Worm (Caenorhabditis elegans) whole organism, L4 larva: ENCODE measurements around the gene gdi-1.

Source experiments
- F10B5.3 ChIP-seq: sonication (generic microtip); optimal IDR thresholded peaks from 2 replicates; lab custom pipeline; 2016; ENCODE audit warnings: mild to moderate bottlenecking, missing genetic modification characterization, missing compliant biosample characterization
- F44E2.7 ChIP-seq: fragments of 200-800 bp; sonication (Bioruptor generic); IDR thresholded peaks from 2 replicates; pipeline ENCODE4 v2.1.2; 2022; ENCODE audit warnings: missing genetic modification characterization, missing compliant biosample characterization
- R02D3.7 ChIP-seq: fragments of 150-350 bp; sonication (generic microtip); optimal IDR thresholded peaks from 3 replicates; lab custom pipeline; 2014; ENCODE audit warnings: missing biosample characterization, missing genetic modification characterization
- T20F7.1 ChIP-seq: fragments of 200-800 bp; sonication (Bioruptor generic); optimal IDR thresholded peaks from 2 replicates; lab custom pipeline; 2018; ENCODE audit warnings: mild to moderate bottlenecking, missing genetic modification characterization, missing compliant biosample characterization
- Y5F2A.4 ChIP-seq: fragments of 200-800 bp; sonication (Bioruptor generic); optimal IDR thresholded peaks from 2 replicates; lab custom pipeline; 2018; ENCODE audit warnings: mild to moderate bottlenecking, missing genetic modification characterization, missing compliant biosample characterization
- aly-2 ChIP-seq: sonication (generic microtip); optimal IDR thresholded peaks from 2 replicates; lab custom pipeline; 2018; ENCODE audit warnings: missing biosample characterization, missing genetic modification characterization
- ama-1 ChIP-seq: fragments of 150-350 bp; optimal IDR thresholded peaks from 2 replicates; lab custom pipeline; 2014; ENCODE audit warnings: inconsistent platforms, mixed read lengths
- attf-4 ChIP-seq: sonication (generic microtip); optimal IDR thresholded peaks from 3 replicates; lab custom pipeline; 2017; ENCODE audit warnings: missing biosample characterization, missing genetic modification characterization
- ceh-28 ChIP-seq: fragments of 150-350 bp; optimal IDR thresholded peaks from 2 replicates; lab custom pipeline; 2014; ENCODE audit warnings: missing biosample characterization, missing genetic modification reagents, missing genetic modification characterization
- ces-1 ChIP-seq: fragments of 150-350 bp; sonication (generic microtip); optimal IDR thresholded peaks from 4 replicates; lab custom pipeline; 2014; ENCODE audit warnings: missing biosample characterization, missing genetic modification reagents, missing genetic modification characterization
- cey-2 ChIP-seq: sonication (generic microtip); optimal IDR thresholded peaks from 3 replicates; lab custom pipeline; 2017; ENCODE audit warnings: missing genetic modification characterization, mild to moderate bottlenecking, missing compliant biosample characterization, antibody characterized with exemption, borderline replicate concordance; ENCODE audit not compliant: insufficient read depth
- daf-12 ChIP-seq: fragments of 150-350 bp; optimal IDR thresholded peaks from 2 replicates; lab custom pipeline; 2014; ENCODE audit warnings: missing biosample characterization, missing genetic modification reagents, missing genetic modification characterization
- daf-16 ChIP-seq, 3 experiments: sonication (generic microtip); optimal IDR thresholded peaks; 2 replicates each; lab custom pipeline; 2016 to 2017; ENCODE audit warnings: missing genetic modification characterization in 3 of 3, missing genetic modification reagents in 3 of 3, mild to moderate bottlenecking in 2 of 3, missing compliant biosample characterization in 2 of 3, missing biosample characterization in 1 of 3, moderate library complexity in 1 of 3
- daf-8 ChIP-seq: fragments of 200-800 bp; sonication (Bioruptor generic); IDR thresholded peaks from 2 replicates; pipeline ENCODE4 v1.3.6; 2022; ENCODE audit warnings: missing genetic modification characterization, missing compliant biosample characterization
- dmd-6 ChIP-seq: fragments of 200-800 bp; sonication (Bioruptor generic); IDR thresholded peaks from 2 replicates; pipeline ENCODE4 v1.3.6; 2022; ENCODE audit warnings: missing genetic modification reagents, missing genetic modification characterization, missing compliant biosample characterization
- dmd-8 ChIP-seq: fragments of 200-800 bp; sonication (Bioruptor generic); IDR thresholded peaks from 2 replicates; pipeline ENCODE4 v1.3.6; 2022; ENCODE audit warnings: missing genetic modification characterization, missing compliant biosample characterization
- duxl-1 ChIP-seq: sonication (generic microtip); optimal IDR thresholded peaks from 2 replicates; lab custom pipeline; 2016; ENCODE audit warnings: mild to moderate bottlenecking, missing genetic modification characterization, moderate library complexity, missing compliant biosample characterization; ENCODE audit not compliant: poor library complexity
- hlh-11 ChIP-seq: fragments of 200-800 bp; sonication (Bioruptor generic); optimal IDR thresholded peaks from 2 replicates; lab custom pipeline; 2018; ENCODE audit warnings: mild to moderate bottlenecking, missing genetic modification characterization, missing compliant biosample characterization
- hmg-1.1 ChIP-seq: fragments of 200-800 bp; sonication (Bioruptor generic); IDR thresholded peaks from 2 replicates; pipeline ENCODE4 v1.3.6; 2022; ENCODE audit warnings: missing genetic modification reagents, missing genetic modification characterization, missing compliant biosample characterization
- lin-1 ChIP-seq: fragments of 200-800 bp; sonication (Bioruptor generic); IDR thresholded peaks from 2 replicates; pipeline ENCODE4 v1.3.6; 2022; ENCODE audit warnings: missing genetic modification reagents, missing genetic modification characterization, missing compliant biosample characterization
- lin-13 ChIP-seq: fragments of 150-350 bp; optimal IDR thresholded peaks from 2 replicates; lab custom pipeline; 2014; ENCODE audit warnings: missing biosample characterization, missing genetic modification reagents, missing genetic modification characterization
- lin-15B ChIP-seq: fragments of 150-350 bp; sonication (generic microtip); optimal IDR thresholded peaks from 3 replicates; lab custom pipeline; 2014; ENCODE audit warnings: missing biosample characterization, missing genetic modification characterization
- lin-29 ChIP-seq: fragments of 200-800 bp; sonication (Bioruptor generic); IDR thresholded peaks from 2 replicates; pipeline ENCODE4 v1.3.6; 2022; ENCODE audit warnings: missing genetic modification reagents, missing genetic modification characterization, missing compliant biosample characterization
- lin-39 ChIP-seq: fragments of 150-350 bp; optimal IDR thresholded peaks from 2 replicates; lab custom pipeline; 2014; ENCODE audit warnings: missing biosample characterization, missing genetic modification reagents, missing genetic modification characterization
- lir-3 ChIP-seq: sonication (generic microtip); optimal IDR thresholded peaks from 2 replicates; lab custom pipeline; 2016; ENCODE audit warnings: mild to moderate bottlenecking, missing genetic modification characterization, missing compliant biosample characterization
- madf-5 ChIP-seq, 2 experiments: fragments of 200-800 bp; sonication (Bioruptor generic); IDR thresholded peaks; 2 replicates each; pipeline ENCODE4 v1.3.6; 2022; ENCODE audit warnings: missing compliant biosample characterization in 2 of 2, missing genetic modification characterization in 2 of 2
- mdt-29 ChIP-seq: fragments of 200-800 bp; sonication (Bioruptor generic); IDR thresholded peaks from 2 replicates; pipeline ENCODE4 v1.3.6; 2022; ENCODE audit warnings: missing genetic modification reagents, missing genetic modification characterization, missing compliant biosample characterization
- mep-1 ChIP-seq: fragments of 150-350 bp; sonication (generic microtip); optimal IDR thresholded peaks from 3 replicates; lab custom pipeline; 2014; ENCODE audit warnings: missing biosample characterization, missing genetic modification characterization
- mxl-2 ChIP-seq: fragments of 200-800 bp; sonication (Bioruptor generic); conservative IDR thresholded peaks from 2 replicates; pipeline ENCODE4 v1.3.6; 2022; ENCODE audit warnings: missing genetic modification reagents, missing genetic modification characterization, missing compliant biosample characterization
- mxl-3 ChIP-seq: fragments of 200-800 bp; sonication (Bioruptor generic); optimal IDR thresholded peaks from 2 replicates; lab custom pipeline; 2018; ENCODE audit warnings: mild to moderate bottlenecking, missing genetic modification characterization, missing compliant biosample characterization
- nhr-10 ChIP-seq: fragments of 150-350 bp; optimal IDR thresholded peaks from 2 replicates; lab custom pipeline; 2014; ENCODE audit warnings: missing biosample characterization, missing genetic modification characterization
- nhr-111 ChIP-seq: fragments of 200-800 bp; sonication (Bioruptor generic); optimal IDR thresholded peaks from 2 replicates; lab custom pipeline; 2018; ENCODE audit warnings: mild to moderate bottlenecking, missing genetic modification characterization, missing compliant biosample characterization
- nhr-25 ChIP-seq: sonication (generic microtip); optimal IDR thresholded peaks from 2 replicates; lab custom pipeline; 2017; ENCODE audit warnings: missing genetic modification characterization, mild to moderate bottlenecking, missing compliant biosample characterization, antibody characterized with exemption, moderate library complexity, borderline replicate concordance; ENCODE audit not compliant: insufficient read depth
- nhr-42 ChIP-seq: fragments of 200-800 bp; sonication (Bioruptor generic); IDR thresholded peaks from 2 replicates; pipeline ENCODE4 v1.3.6; 2022; ENCODE audit warnings: missing genetic modification characterization, missing compliant biosample characterization
- nhr-48 ChIP-seq: sonication (generic microtip); optimal IDR thresholded peaks from 2 replicates; lab custom pipeline; 2016; ENCODE audit warnings: mild to moderate bottlenecking, missing genetic modification characterization, missing compliant biosample characterization
- nhr-76 ChIP-seq: fragments of 150-350 bp; optimal IDR thresholded peaks from 2 replicates; lab custom pipeline; 2014; ENCODE audit warnings: missing biosample characterization, missing genetic modification characterization
- nhr-77 ChIP-seq: fragments of 150-350 bp; optimal IDR thresholded peaks from 2 replicates; lab custom pipeline; 2014; ENCODE audit warnings: missing biosample characterization, missing genetic modification characterization
- pha-4 ChIP-seq, 2 experiments: fragments of 150-350 bp in 1 of 2; fragments of 200-800 bp in 1 of 2; sonication (Bioruptor generic) in 1 of 2; IDR thresholded peaks in 1 of 2; optimal IDR thresholded peaks in 1 of 2; 2 replicates each; pipeline versions ENCODE4 v1.3.6 to Lab custom; 2014 to 2022; ENCODE audit warnings: missing genetic modification characterization in 2 of 2, missing genetic modification reagents in 2 of 2, missing biosample characterization in 1 of 2, missing compliant biosample characterization in 1 of 2
- php-3 ChIP-seq: fragments of 200-800 bp; sonication (Bioruptor generic); IDR thresholded peaks from 2 replicates; pipeline ENCODE4 v1.3.6; 2022; ENCODE audit warnings: missing genetic modification reagents, missing genetic modification characterization, missing compliant biosample characterization
- pqm-1 ChIP-seq: sonication (generic microtip); optimal IDR thresholded peaks from 2 replicates; lab custom pipeline; 2017; ENCODE audit warnings: missing biosample characterization, missing genetic modification characterization
- sdz-12 ChIP-seq: fragments of 200-800 bp; sonication (Bioruptor generic); optimal IDR thresholded peaks from 2 replicates; lab custom pipeline; 2018; ENCODE audit warnings: mild to moderate bottlenecking, missing genetic modification characterization, missing compliant biosample characterization
- snpc-1.2 ChIP-seq: fragments of 200-800 bp; sonication (Bioruptor generic); IDR thresholded peaks from 2 replicates; pipeline ENCODE4 v1.3.6; 2022; ENCODE audit warnings: missing genetic modification reagents, missing genetic modification characterization, missing compliant biosample characterization
- snpc-4 ChIP-seq: fragments of 150-350 bp; optimal IDR thresholded peaks from 2 replicates; lab custom pipeline; 2014; ENCODE audit warnings: missing biosample characterization, missing genetic modification characterization
- tra-1 ChIP-seq: fragments of 200-800 bp; sonication (Bioruptor generic); IDR thresholded peaks from 2 replicates; pipeline ENCODE4 v1.3.6; 2022; ENCODE audit warnings: missing genetic modification reagents, missing genetic modification characterization, missing compliant biosample characterization
- unc-130 ChIP-seq: sonication (generic microtip); optimal IDR thresholded peaks from 2 replicates; lab custom pipeline; 2016; ENCODE audit warnings: missing genetic modification reagents, missing genetic modification characterization, missing compliant biosample characterization
- unc-62 ChIP-seq, 3 experiments: fragments of 150-350 bp in 1 of 3; sonication (generic microtip); optimal IDR thresholded peaks in 2 of 3; peaks in 1 of 3; 1 replicate in 1 of 3; 2 replicates in 2 of 3; lab custom pipeline; 2014 to 2017; ENCODE audit warnings: missing biosample characterization in 3 of 3, missing genetic modification characterization in 3 of 3, missing genetic modification reagents in 3 of 3, missing genotype in 1 of 3
- zag-1 ChIP-seq: fragments of 150-350 bp; optimal IDR thresholded peaks from 2 replicates; lab custom pipeline; 2014; ENCODE audit warnings: missing biosample characterization, missing genetic modification characterization
- zfp-3 ChIP-seq: fragments of 200-800 bp; sonication (Bioruptor generic); conservative IDR thresholded peaks from 2 replicates; pipeline ENCODE4 v1.3.6; 2022; ENCODE audit warnings: missing genetic modification reagents, missing genetic modification characterization, missing compliant biosample characterization
- zip-11 ChIP-seq: fragments of 200-800 bp; sonication (Bioruptor generic); IDR thresholded peaks from 2 replicates; pipeline ENCODE4 v1.3.6; 2022; ENCODE audit warnings: missing genetic modification characterization, missing compliant biosample characterization
- ztf-11 ChIP-seq: fragments of 150-350 bp; optimal IDR thresholded peaks from 2 replicates; lab custom pipeline; 2014; ENCODE audit warnings: missing biosample characterization, missing genetic modification characterization
- ztf-7 ChIP-seq: fragments of 150-350 bp; optimal IDR thresholded peaks from 2 replicates; lab custom pipeline; 2014; ENCODE audit warnings: missing biosample characterization, missing genetic modification characterization

gdi-1 gene

ce11 chrIV:14797354-14797753 is 4.7 kb upstream of the gdi-1 start, which contains the start of the genes Y57G11C.1147 and nuo-3:
TSS of gene Y57G11C.1147 (minus strand) at chrIV:14797514.
TSS of gene nuo-3 (minus strand) at chrIV:14797544.
- no peak for TF ChIP-seq F44E2.7 (GFP tag; lab: Robert Waterston, UW)
- TF ChIP-seq R02D3.7 (tag; lab: Kevin White, UChicago), result peak; percentile 48
- no peak for TF ChIP-seq lin-15B
- no peak for TF ChIP-seq unc-62 (GFP tag; optimal IDR thresholded peaks at IDR 0.05 in 1 of 2; lab: Kevin White, UChicago)
- TF ChIP-seq unc-62 (tag; optimal IDR thresholded peaks at IDR 0.05; lab: Kevin White, UChicago), result no peak
- no peak for TF ChIP-seq ztf-7
- no peak for TF ChIP-seq snpc-4 (tag; lab: Kevin White, UChicago)
- TF ChIP-seq T20F7.1, result no peak
- peak; percentile 23 for TF ChIP-seq mxl-3 (GFP tag; lab: Kevin White, UChicago)
- no peak for TF ChIP-seq lin-13 (GFP tag; lab: Kevin White, UChicago)
- TF ChIP-seq hlh-11 (tag; lab: Kevin White, UChicago), result no peak
- no peak for TF ChIP-seq lin-1 (GFP tag; lab: Robert Waterston, UW)
- no peak for TF ChIP-seq daf-12
- TF ChIP-seq daf-16 (GFP tag; optimal IDR thresholded peaks at IDR 0.05; lab: Kevin White, UChicago), result no peak
- TF ChIP-seq daf-16 (tag; optimal IDR thresholded peaks at IDR 0.05; lab: Kevin White, UChicago), result peak; percentile 15
- TF ChIP-seq ceh-28 (tag; lab: Kevin White, UChicago), result no peak
- TF ChIP-seq ama-1, result peak; percentile 32
- no peak for TF ChIP-seq Y5F2A.4
- TF ChIP-seq cey-2 (tag; lab: Kevin White, UChicago), result no peak
- TF ChIP-seq duxl-1, result no peak
- TF ChIP-seq zip-11 (GFP tag; lab: Robert Waterston, UW), result no peak
- no peak for TF ChIP-seq lir-3 (tag; lab: Kevin White, UChicago)
- TF ChIP-seq tra-1, result no peak
- TF ChIP-seq nhr-76 (tag; lab: Kevin White, UChicago), result no peak
- no peak for TF ChIP-seq daf-8 (GFP tag; lab: Robert Waterston, UW)
- TF ChIP-seq php-3 (GFP tag; lab: Robert Waterston, UW), result no peak
- TF ChIP-seq hmg-1.1 (GFP tag; lab: Robert Waterston, UW), result 0 out of 2 replicates have a peak, but pooled peaks have one; percentile 14
- no peak for TF ChIP-seq nhr-111 (GFP tag; lab: Kevin White, UChicago)
- no peak for TF ChIP-seq nhr-25 (tag; lab: Kevin White, UChicago)
- TF ChIP-seq lin-29 (GFP tag; lab: Robert Waterston, UW), result no peak
- TF ChIP-seq mep-1 (tag; lab: Kevin White, UChicago), result no peak
- TF ChIP-seq lin-39 (tag; lab: Kevin White, UChicago), result no peak
- no peak for TF ChIP-seq ztf-11
- no peak for TF ChIP-seq nhr-48 (tag; lab: Kevin White, UChicago)
- TF ChIP-seq ces-1, result no peak
- TF ChIP-seq dmd-8 (GFP tag; lab: Robert Waterston, UW), result no peak
- no peak for TF ChIP-seq F10B5.3
- no peak for TF ChIP-seq pha-4 (GFP tag; IDR thresholded peaks at IDR 0.05; lab: Robert Waterston, UW)
- no peak for TF ChIP-seq pha-4 (tag; optimal IDR thresholded peaks at IDR 0.05; lab: Kevin White, UChicago)
- TF ChIP-seq unc-130 (GFP tag; lab: Kevin White, UChicago), result no peak
- no peak for TF ChIP-seq mdt-29
- no peak for TF ChIP-seq sdz-12 (GFP tag; lab: Kevin White, UChicago)
- no peak for TF ChIP-seq pqm-1 (tag; lab: Kevin White, UChicago)
- no peak for TF ChIP-seq madf-5 (GFP tag; IDR thresholded peaks at IDR 0.05; lab: Robert Waterston, UW)
- no peak for TF ChIP-seq nhr-77 (tag; lab: Kevin White, UChicago)
- no peak for TF ChIP-seq zag-1 (tag; lab: Kevin White, UChicago)
- TF ChIP-seq attf-4 (tag; lab: Kevin White, UChicago), result no peak
- TF ChIP-seq nhr-10 (tag; lab: Kevin White, UChicago), result no peak
- TF ChIP-seq mxl-2, result no peak
- TF ChIP-seq dmd-6 (GFP tag; lab: Robert Waterston, UW), result no peak
- TF ChIP-seq nhr-42 (GFP tag; lab: Robert Waterston, UW), result no peak
- no peak for TF ChIP-seq zfp-3 (GFP tag; lab: Robert Waterston, UW)
- no peak for TF ChIP-seq snpc-1.2 (GFP tag; lab: Robert Waterston, UW)
- TF ChIP-seq aly-2 (tag; lab: Kevin White, UChicago), result no peak
